Worm (Caenorhabditis elegans) whole organism, L2 larva: ENCODE data around the gene iscu-1.

Source experiments
- C34F6.9 ChIP-seq: fragments of 150-350 bp; optimal IDR thresholded peaks from 2 replicates; lab custom pipeline; 2014; ENCODE audit warnings: missing biosample characterization, missing genetic modification characterization
- R02D3.7 ChIP-seq: fragments of 150-350 bp; optimal IDR thresholded peaks from 2 replicates; lab custom pipeline; 2014; ENCODE audit warnings: missing biosample characterization, missing genetic modification characterization
- Y55F3AM.14 ChIP-seq: fragments of 200-800 bp; sonication (Bioruptor generic); optimal IDR thresholded peaks from 2 replicates; lab custom pipeline; 2018; ENCODE audit warnings: mild to moderate bottlenecking, missing genetic modification characterization, missing compliant biosample characterization
- alr-1 ChIP-seq: fragments of 150-350 bp; optimal IDR thresholded peaks from 2 replicates; lab custom pipeline; 2014; ENCODE audit warnings: missing biosample characterization, missing genetic modification characterization
- aly-2 ChIP-seq: fragments of 150-350 bp; optimal IDR thresholded peaks from 2 replicates; lab custom pipeline; 2014; ENCODE audit warnings: missing biosample characterization, missing genetic modification characterization
- blmp-1 ChIP-seq: sonication (generic microtip); optimal IDR thresholded peaks from 2 replicates; lab custom pipeline; 2017; ENCODE audit warnings: missing genetic modification characterization, mild to moderate bottlenecking, missing compliant biosample characterization, antibody characterized with exemption, moderate library complexity; ENCODE audit not compliant: insufficient read depth
- ceh-16 ChIP-seq: fragments of 150-350 bp; optimal IDR thresholded peaks from 2 replicates; lab custom pipeline; 2014; ENCODE audit warnings: missing biosample characterization, missing genetic modification characterization
- ceh-82 ChIP-seq: fragments of 150-350 bp; optimal IDR thresholded peaks from 2 replicates; lab custom pipeline; 2014; ENCODE audit warnings: missing biosample characterization, missing genetic modification characterization
- crh-2 ChIP-seq: sonication (generic microtip); optimal IDR thresholded peaks from 2 replicates; lab custom pipeline; 2017; ENCODE audit warnings: missing biosample characterization, missing genetic modification characterization
- dmd-4 ChIP-seq: sonication (generic microtip); optimal IDR thresholded peaks from 2 replicates; lab custom pipeline; 2017; ENCODE audit warnings: missing biosample characterization, missing genetic modification characterization
- elt-1 ChIP-seq: fragments of 150-350 bp; optimal IDR thresholded peaks from 2 replicates; lab custom pipeline; 2014; ENCODE audit warnings: missing biosample characterization, missing genetic modification characterization
- lin-13 ChIP-seq: fragments of 150-350 bp; optimal IDR thresholded peaks from 2 replicates; lab custom pipeline; 2014; ENCODE audit warnings: missing biosample characterization, missing genetic modification reagents, missing genetic modification characterization
- lin-39 ChIP-seq: fragments of 150-350 bp; optimal IDR thresholded peaks from 2 replicates; lab custom pipeline; 2014; ENCODE audit warnings: missing biosample characterization, missing genetic modification reagents, missing genetic modification characterization
- lsy-2 ChIP-seq, 2 experiments: fragments of 150-350 bp in 1 of 2; sonication (generic microtip) in 1 of 2; optimal IDR thresholded peaks; 2 replicates each; lab custom pipeline; 2014 to 2017; ENCODE audit warnings: missing biosample characterization in 2 of 2, missing genetic modification characterization in 2 of 2
- mab-5 ChIP-seq: fragments of 150-350 bp; optimal IDR thresholded peaks from 2 replicates; lab custom pipeline; 2014; ENCODE audit warnings: missing biosample characterization, missing genetic modification characterization
- mbf-1 ChIP-seq: sonication (generic microtip); optimal IDR thresholded peaks from 2 replicates; lab custom pipeline; 2017; ENCODE audit warnings: missing biosample characterization, missing genetic modification characterization
- mdl-1 ChIP-seq, 2 experiments: fragments of 150-350 bp in 1 of 2; sonication (generic microtip) in 1 of 2; optimal IDR thresholded peaks; 2 replicates each; lab custom pipeline; 2017; ENCODE audit warnings: missing biosample characterization in 2 of 2, missing genetic modification characterization in 2 of 2
- nhr-10 ChIP-seq: sonication (generic microtip); optimal IDR thresholded peaks from 2 replicates; lab custom pipeline; 2017; ENCODE audit warnings: missing biosample characterization, missing genetic modification characterization
- nhr-11 ChIP-seq: fragments of 150-350 bp; optimal IDR thresholded peaks from 2 replicates; lab custom pipeline; 2014; ENCODE audit warnings: missing biosample characterization, missing genetic modification characterization
- nhr-129 ChIP-seq: fragments of 150-350 bp; optimal IDR thresholded peaks from 2 replicates; lab custom pipeline; 2014; ENCODE audit warnings: missing biosample characterization, missing genetic modification characterization
- nhr-21 ChIP-seq: fragments of 150-350 bp; optimal IDR thresholded peaks from 2 replicates; lab custom pipeline; 2014; ENCODE audit warnings: missing biosample characterization, missing genetic modification characterization
- nhr-237 ChIP-seq: fragments of 150-350 bp; optimal IDR thresholded peaks from 2 replicates; lab custom pipeline; 2014; ENCODE audit warnings: missing biosample characterization, missing genetic modification characterization
- nhr-25 ChIP-seq: fragments of 150-350 bp; sonication (generic microtip); optimal IDR thresholded peaks from 3 replicates; lab custom pipeline; 2014; ENCODE audit warnings: missing biosample characterization, missing genetic modification characterization
- nhr-6 ChIP-seq: fragments of 150-350 bp; optimal IDR thresholded peaks from 2 replicates; lab custom pipeline; 2014; ENCODE audit warnings: missing biosample characterization, missing genetic modification characterization
- nhr-77 ChIP-seq: fragments of 150-350 bp; optimal IDR thresholded peaks from 2 replicates; lab custom pipeline; 2014; ENCODE audit warnings: missing biosample characterization, missing genetic modification characterization
- peb-1 ChIP-seq: fragments of 150-350 bp; optimal IDR thresholded peaks from 2 replicates; lab custom pipeline; 2014; ENCODE audit warnings: missing biosample characterization, missing genetic modification characterization
- skn-1 ChIP-seq: sonication (generic microtip); optimal IDR thresholded peaks from 2 replicates; lab custom pipeline; 2017; ENCODE audit warnings: missing biosample characterization, missing genetic modification characterization
- sma-3 ChIP-seq: sonication (generic microtip); optimal IDR thresholded peaks from 2 replicates; lab custom pipeline; 2016; ENCODE audit warnings: missing genetic modification reagents, missing genetic modification characterization, missing compliant biosample characterization
- snpc-4 ChIP-seq: fragments of 150-350 bp; optimal IDR thresholded peaks from 2 replicates; lab custom pipeline; 2014; ENCODE audit warnings: missing biosample characterization, missing genetic modification characterization
- unc-39 ChIP-seq: fragments of 150-350 bp; optimal IDR thresholded peaks from 2 replicates; lab custom pipeline; 2014; ENCODE audit warnings: missing biosample characterization, missing genetic modification characterization
- unc-55 ChIP-seq: fragments of 150-350 bp; sonication (generic microtip); optimal IDR thresholded peaks from 3 replicates; lab custom pipeline; 2014; ENCODE audit warnings: missing biosample characterization, missing genetic modification reagents, missing genetic modification characterization
- unc-62 ChIP-seq: fragments of 150-350 bp; optimal IDR thresholded peaks from 2 replicates; lab custom pipeline; 2014; ENCODE audit warnings: missing biosample characterization, missing genetic modification reagents, missing genetic modification characterization
- zag-1 ChIP-seq: fragments of 150-350 bp; optimal IDR thresholded peaks from 2 replicates; lab custom pipeline; 2014; ENCODE audit warnings: missing biosample characterization, missing genetic modification characterization
- ztf-11 ChIP-seq: sonication (generic microtip); optimal IDR thresholded peaks from 2 replicates; lab custom pipeline; 2017; ENCODE audit warnings: missing biosample characterization, missing genetic modification characterization
- ztf-4 ChIP-seq: fragments of 150-350 bp; optimal IDR thresholded peaks from 2 replicates; lab custom pipeline; 2014; ENCODE audit warnings: missing biosample characterization, missing genetic modification characterization

Gene iscu-1

ce11 chrIV:13750033-13750432, 33.7 kb upstream of the iscu-1 start, which contains the start of gene sorb-1:
Gene sorb-1, plus strand, starts transcription at chrIV:13750333.
- TF ChIP-seq nhr-25 = no peak
- no peak for TF ChIP-seq snpc-4

ce11 chrIV:13755619-13756018, 28.1 kb upstream of the iscu-1 start:
- TF ChIP-seq crh-2 = no peak
- TF ChIP-seq R02D3.7 (tag; lab: Kevin White, UChicago) = no peak
- no peak for TF ChIP-seq unc-62 (GFP tag; lab: Kevin White, UChicago)
- no peak for TF ChIP-seq nhr-6 (tag; lab: Kevin White, UChicago)
- no peak for TF ChIP-seq dmd-4 (tag; lab: Kevin White, UChicago)
- TF ChIP-seq lsy-2 (tag; optimal IDR thresholded peaks at IDR 0.05; lab: Kevin White, UChicago) = no peak
- no peak for TF ChIP-seq Y55F3AM.14 (GFP tag; lab: Kevin White, UChicago)
- no peak for TF ChIP-seq ztf-4
- no peak for TF ChIP-seq peb-1 (tag; lab: Kevin White, UChicago)
- TF ChIP-seq zag-1 (tag; lab: Kevin White, UChicago) = no peak
- no peak for TF ChIP-seq C34F6.9 (tag; lab: Kevin White, UChicago)
- no peak for TF ChIP-seq ceh-16 (tag; lab: Kevin White, UChicago)
- TF ChIP-seq lin-13 (GFP tag; lab: Kevin White, UChicago) = no peak
- TF ChIP-seq mab-5 (tag; lab: Kevin White, UChicago) = no peak
- no peak for TF ChIP-seq unc-39 (tag; lab: Kevin White, UChicago)
- no peak for TF ChIP-seq nhr-21 (tag; lab: Kevin White, UChicago)
- TF ChIP-seq nhr-237 (tag; lab: Kevin White, UChicago) = no peak

ce11 chrIV:13763449-13763848, 20.3 kb upstream of the iscu-1 start:
- peak; percentile 8 for TF ChIP-seq unc-55 (GFP tag; lab: Kevin White, UChicago)
- no peak for TF ChIP-seq alr-1 (tag; lab: Kevin White, UChicago)
- TF ChIP-seq, all 48 proteins: peak for 1

- TF ChIP-seq crh-2 = no peak
- TF ChIP-seq mbf-1 (tag; lab: Kevin White, UChicago) = no peak
- TF ChIP-seq nhr-6 (tag; lab: Kevin White, UChicago) = no peak
- TF ChIP-seq blmp-1 (tag; lab: Kevin White, UChicago) = no peak
- TF ChIP-seq nhr-129 = no peak
- TF ChIP-seq lin-39 (tag; lab: Kevin White, UChicago) = no peak
- TF ChIP-seq sma-3 (GFP tag; lab: Kevin White, UChicago) = no peak
- no peak for TF ChIP-seq nhr-25
- TF ChIP-seq nhr-237 (tag; lab: Kevin White, UChicago) = no peak
- no peak for TF ChIP-seq alr-1 (tag; lab: Kevin White, UChicago)
- TF ChIP-seq elt-1 (tag; lab: Kevin White, UChicago) = no peak
Measured at ce11 chrIV:13764708-13765107, 19.1 kb upstream of the iscu-1 start.

ce11 chrIV:13774578-13774977, 9.2 kb upstream of the iscu-1 start, which contains the start of gene Y45F10D.2:
Gene Y45F10D.2, minus strand, starts transcription at chrIV:13774678.
- TF ChIP-seq nhr-77 (tag; lab: Kevin White, UChicago) = no peak

- TF ChIP-seq C34F6.9 (tag; lab: Kevin White, UChicago) (no peak), alr-1 (tag; lab: Kevin White, UChicago) (no peak), aly-2 (tag; lab: Kevin White, UChicago) (no peak), nhr-10 (tag; lab: Kevin White, UChicago) (no peak), nhr-6 (tag; lab: Kevin White, UChicago) (no peak), unc-55 (GFP tag; lab: Kevin White, UChicago) (no peak), ztf-11 (no peak), mdl-1 (tag; optimal IDR thresholded peaks at IDR 0.05; lab: Kevin White, UChicago) (no peak), blmp-1 (tag; lab: Kevin White, UChicago) (no peak), nhr-11 (tag; lab: Kevin White, UChicago) (no peak), ztf-4 (no peak), skn-1 (tag; lab: Kevin White, UChicago) (no peak), ceh-82 (no peak)
Measured at ce11 chrIV:13776115-13776514, 7.6 kb upstream of the iscu-1 start, which contains the start of gene Y45F10D.16. Gene Y45F10D.16, plus strand, starts transcription at chrIV:13776415.
